Fruit fly (Drosophila melanogaster) whole organism, embryonic: Measurements from ENCODE around the gene klar.

Experiments
- Atf6 ChIP-seq: fragments of 200-800 bp; sonication (Bioruptor generic); IDR thresholded peaks from 2 replicates; pipeline ENCODE4 v1.3.6; 2022; ENCODE audit warnings: missing biosample characterization, missing genetic modification characterization
- B-H1 ChIP-seq: fragments of 200-800 bp; sonication (Bioruptor generic); IDR thresholded peaks from 3 replicates; pipeline ENCODE4 v1.3.6; 2022; ENCODE audit warnings: missing biosample characterization, missing genetic modification characterization
- Bgb ChIP-seq: fragments of 200-800 bp; sonication (Bioruptor generic); IDR thresholded peaks from 2 replicates; pipeline ENCODE4 v1.3.6; 2022; ENCODE audit warnings: missing biosample characterization, missing genetic modification characterization; ENCODE audit not compliant: partially characterized antibody
- Blimp-1 ChIP-seq: fragments of 200-800 bp; sonication (Bioruptor generic); optimal IDR thresholded peaks from 3 replicates; lab custom pipeline; 2018; ENCODE audit warnings: missing biosample characterization, missing genetic modification characterization, mild to moderate bottlenecking, moderate library complexity, missing genetic modification reagents
- CG10274 ChIP-seq: fragments of 200-800 bp; sonication (Bioruptor generic); optimal IDR thresholded peaks from 3 replicates; lab custom pipeline; 2017; ENCODE audit warnings: missing biosample characterization, mild to moderate bottlenecking, missing genetic modification characterization
- CG11398 ChIP-seq: fragments of 200-800 bp; sonication (Bioruptor generic); optimal IDR thresholded peaks from 2 replicates; lab custom pipeline; 2016; ENCODE audit warnings: missing biosample characterization, missing genetic modification characterization
- CG12236 ChIP-seq: fragments of 200-800 bp; sonication (Bioruptor generic); optimal IDR thresholded peaks from 2 replicates; lab custom pipeline; 2016; ENCODE audit warnings: missing biosample characterization, missing genetic modification characterization
- CG1233 ChIP-seq: fragments of 200-800 bp; sonication (Bioruptor generic); optimal IDR thresholded peaks from 4 replicates; lab custom pipeline; 2018; ENCODE audit warnings: missing biosample characterization, mild to moderate bottlenecking, missing genetic modification characterization
- CG12659 ChIP-seq: fragments of 200-800 bp; sonication (Bioruptor generic); optimal IDR thresholded peaks from 3 replicates; lab custom pipeline; 2017; ENCODE audit warnings: mild to moderate bottlenecking, missing biosample characterization, missing genetic modification reagents, missing genetic modification characterization
- CG13775 ChIP-seq: fragments of 200-800 bp; sonication (Bioruptor generic); optimal IDR thresholded peaks from 3 replicates; lab custom pipeline; 2017; ENCODE audit warnings: missing biosample characterization, mild to moderate bottlenecking, missing genetic modification characterization
- CG14050 ChIP-seq: fragments of 200-800 bp; sonication (Bioruptor generic); IDR thresholded peaks from 3 replicates; pipeline ENCODE4 v1.3.6; 2022; ENCODE audit warnings: missing biosample characterization, missing genetic modification characterization
- CG16779 ChIP-seq: fragments of 200-800 bp; sonication (Bioruptor generic); IDR thresholded peaks from 2 replicates; pipeline ENCODE4 v1.3.6; 2022; ENCODE audit warnings: missing biosample characterization, missing genetic modification characterization
- CG16813 ChIP-seq: fragments of 200-800 bp; sonication (Bioruptor generic); IDR thresholded peaks from 3 replicates; pipeline ENCODE4 v1.3.6; 2022; ENCODE audit warnings: missing biosample characterization, missing genetic modification characterization; ENCODE audit not compliant: partially characterized antibody
- CG17186 ChIP-seq: fragments of 200-800 bp; sonication (Bioruptor generic); optimal IDR thresholded peaks from 3 replicates; lab custom pipeline; 2017; ENCODE audit warnings: missing biosample characterization, missing genetic modification reagents, missing genetic modification characterization
- CG17829 ChIP-seq: fragments of 200-800 bp; optimal IDR thresholded peaks from 2 replicates; lab custom pipeline; 2019; ENCODE audit warnings: missing biosample characterization, mild to moderate bottlenecking, missing genetic modification characterization, moderate library complexity
- CG33213 ChIP-seq: fragments of 200-800 bp; sonication (Bioruptor generic); optimal IDR thresholded peaks from 3 replicates; lab custom pipeline; 2016; ENCODE audit warnings: missing biosample characterization, missing genetic modification characterization
- CG6689 ChIP-seq: fragments of 200-800 bp; sonication (Bioruptor generic); IDR thresholded peaks from 2 replicates; pipeline ENCODE4 v1.3.6; 2022; ENCODE audit warnings: missing biosample characterization, missing genetic modification characterization
- CG6813 ChIP-seq: fragments of 200-800 bp; sonication (Bioruptor generic); optimal IDR thresholded peaks from 2 replicates; lab custom pipeline; 2017; ENCODE audit warnings: missing biosample characterization, missing genetic modification characterization, mild to moderate bottlenecking, moderate library complexity, missing genetic modification reagents
- CG9876 ChIP-seq: fragments of 200-800 bp; sonication (Bioruptor generic); optimal IDR thresholded peaks from 2 replicates; lab custom pipeline; 2016; ENCODE audit warnings: missing biosample characterization, missing genetic modification characterization
- CG9932 ChIP-seq: fragments of 200-800 bp; sonication (Bioruptor generic); IDR thresholded peaks from 2 replicates; pipeline ENCODE4 v1.3.6; 2022; ENCODE audit warnings: missing biosample characterization, missing genetic modification characterization
- CTCF ChIP-seq: fragments of 200-800 bp; sonication (Bioruptor generic); optimal IDR thresholded peaks from 2 replicates; lab custom pipeline; 2017; ENCODE audit warnings: missing biosample characterization, mild to moderate bottlenecking, missing genetic modification characterization, moderate library complexity
- CoRest ChIP-seq: fragments of 200-800 bp; sonication (Bioruptor generic); optimal IDR thresholded peaks from 3 replicates; lab custom pipeline; 2018; ENCODE audit warnings: missing biosample characterization, mild to moderate bottlenecking, missing genetic modification characterization, moderate library complexity
- Dad ChIP-seq: fragments of 200-800 bp; sonication (Bioruptor generic); optimal IDR thresholded peaks from 3 replicates; lab custom pipeline; 2016; ENCODE audit warnings: missing biosample characterization, missing genetic modification characterization
- Drgx ChIP-seq: fragments of 200-800 bp; sonication (Bioruptor generic); IDR thresholded peaks from 2 replicates; pipeline ENCODE4 v1.3.6; 2022; ENCODE audit warnings: missing biosample characterization, missing genetic modification characterization
- E2f2 ChIP-seq: fragments of 200-800 bp; sonication (Bioruptor generic); IDR thresholded peaks from 2 replicates; pipeline ENCODE4 v1.3.6; 2022; ENCODE audit warnings: missing biosample characterization, missing genetic modification characterization
- Eip74EF ChIP-seq, 2 experiments: fragments of 200-800 bp in 1 of 2; fragments of >200 bp in 1 of 2; sonication (Bioruptor generic) in 1 of 2; optimal IDR thresholded peaks; 2 replicates each; lab custom pipeline; 2017 to 2019; ENCODE audit warnings: missing biosample characterization in 2 of 2, missing genetic modification characterization in 2 of 2, mild to moderate bottlenecking in 1 of 2, moderate library complexity in 1 of 2
- Fer1 ChIP-seq: fragments of 200-800 bp; sonication (Bioruptor generic); optimal IDR thresholded peaks from 2 replicates; lab custom pipeline; 2017; ENCODE audit warnings: missing biosample characterization, mild to moderate bottlenecking, missing genetic modification characterization
- HLH3B ChIP-seq: fragments of 200-800 bp; sonication (Bioruptor generic); IDR thresholded peaks from 2 replicates; pipeline ENCODE4 v1.3.6; 2022; ENCODE audit warnings: missing biosample characterization, missing genetic modification characterization
- Pdp1 ChIP-seq, 2 experiments: fragments of 200-800 bp; sonication (Bioruptor generic); optimal IDR thresholded peaks; 3 replicates each; lab custom pipeline; 2016; ENCODE audit warnings: missing biosample characterization in 2 of 2, missing genetic modification characterization in 2 of 2, mild to moderate bottlenecking in 1 of 2, moderate library complexity in 1 of 2
- Ptx1 ChIP-seq: fragments of 200-800 bp; sonication (Bioruptor generic); IDR thresholded peaks from 2 replicates; pipeline ENCODE4 v1.3.6; 2022; ENCODE audit warnings: missing biosample characterization, missing genetic modification characterization
- Rfx ChIP-seq: fragments of 200-800 bp; sonication (Bioruptor generic); IDR thresholded peaks from 2 replicates; pipeline ENCODE4 v1.3.6; 2022; ENCODE audit warnings: missing biosample characterization, missing genetic modification characterization
- abd-A ChIP-seq: fragments of 200-800 bp; sonication (Bioruptor generic); optimal IDR thresholded peaks from 3 replicates; lab custom pipeline; 2019; ENCODE audit warnings: missing biosample characterization, mild to moderate bottlenecking, missing genetic modification characterization, moderate library complexity
- aop ChIP-seq: fragments of 200-800 bp; sonication (Bioruptor generic); IDR thresholded peaks from 2 replicates; pipeline ENCODE4 v1.3.6; 2022; ENCODE audit warnings: missing biosample characterization, missing genetic modification characterization
- ash1 ChIP-seq: fragments of 200-800 bp; sonication (Bioruptor generic); optimal IDR thresholded peaks from 2 replicates; lab custom pipeline; 2018; ENCODE audit warnings: missing biosample characterization, mild to moderate bottlenecking, missing genetic modification characterization
- chm ChIP-seq: fragments of 200-800 bp; sonication (Bioruptor generic); IDR thresholded peaks from 2 replicates; pipeline ENCODE4 v1.3.6; 2022; ENCODE audit warnings: missing biosample characterization, missing genetic modification characterization
- crol ChIP-seq: fragments of 200-800 bp; sonication (Bioruptor generic); IDR thresholded peaks from 2 replicates; pipeline ENCODE4 v1.3.6; 2022; ENCODE audit warnings: missing biosample characterization, missing genetic modification characterization
- esg ChIP-seq: fragments of 200-800 bp; sonication (Bioruptor generic); conservative IDR thresholded peaks from 2 replicates; pipeline ENCODE4 v1.3.6; 2022; ENCODE audit warnings: missing biosample characterization, missing genetic modification characterization
- ewg ChIP-seq: fragments of 200-800 bp; sonication (Bioruptor generic); optimal IDR thresholded peaks from 3 replicates; lab custom pipeline; 2017; ENCODE audit warnings: mild to moderate bottlenecking, missing biosample characterization, missing genetic modification reagents, missing genetic modification characterization
- hkb ChIP-seq, 2 experiments: fragments of 200-800 bp in 1 of 2; fragments of >200 bp in 1 of 2; sonication (Bioruptor generic) in 1 of 2; IDR thresholded peaks in 1 of 2; optimal IDR thresholded peaks in 1 of 2; 2 replicates each; pipeline versions ENCODE4 v1.3.6 to Lab custom; 2017 to 2022; ENCODE audit warnings: missing biosample characterization in 1 of 2, missing genetic modification characterization in 1 of 2
- kah ChIP-seq: fragments of 200-800 bp; sonication (Bioruptor generic); optimal IDR thresholded peaks from 2 replicates; lab custom pipeline; 2018; ENCODE audit warnings: missing biosample characterization, mild to moderate bottlenecking, missing genetic modification characterization
- kni ChIP-seq: fragments of 200-800 bp; sonication (Bioruptor generic); optimal IDR thresholded peaks from 3 replicates; lab custom pipeline; 2017; ENCODE audit warnings: mild to moderate bottlenecking, missing biosample characterization, missing genetic modification reagents, missing genetic modification characterization
- otp ChIP-seq: fragments of 200-800 bp; sonication (Bioruptor generic); IDR thresholded peaks from 3 replicates; pipeline ENCODE4, ENCODE4 v1.3.6; 2022; ENCODE audit warnings: missing biosample characterization, missing genetic modification characterization
- pfk ChIP-seq: fragments of 200-800 bp; sonication (Bioruptor generic); optimal IDR thresholded peaks from 2 replicates; lab custom pipeline; 2018; ENCODE audit warnings: missing biosample characterization, mild to moderate bottlenecking, missing genetic modification characterization, moderate library complexity
- run ChIP-seq: fragments of 200-800 bp; sonication (Bioruptor generic); optimal IDR thresholded peaks from 3 replicates; lab custom pipeline; 2018; ENCODE audit warnings: missing biosample characterization, mild to moderate bottlenecking, missing genetic modification characterization
- sd ChIP-seq: fragments of 200-800 bp; sonication (Bioruptor generic); optimal IDR thresholded peaks from 3 replicates; lab custom pipeline; 2018; ENCODE audit warnings: missing biosample characterization, mild to moderate bottlenecking, missing genetic modification characterization, moderate library complexity
- slou ChIP-seq: fragments of 200-800 bp; sonication (Bioruptor generic); optimal IDR thresholded peaks from 3 replicates; lab custom pipeline; 2016; ENCODE audit warnings: missing biosample characterization, missing genetic modification characterization
- sna ChIP-seq: fragments of 200-800 bp; sonication (Bioruptor generic); IDR thresholded peaks from 2 replicates; pipeline ENCODE4 v1.3.6; 2022; ENCODE audit warnings: missing biosample characterization, missing genetic modification characterization; ENCODE audit not compliant: partially characterized antibody
- so ChIP-seq: fragments of 200-800 bp; sonication (Bioruptor generic); IDR thresholded peaks from 3 replicates; pipeline ENCODE4 v1.3.6; 2022; ENCODE audit warnings: missing biosample characterization, missing genetic modification characterization
- sqz ChIP-seq: fragments of 200-800 bp; sonication (Bioruptor generic); optimal IDR thresholded peaks from 3 replicates; lab custom pipeline; 2018; ENCODE audit warnings: missing biosample characterization, mild to moderate bottlenecking, missing genetic modification characterization
- wdn ChIP-seq: fragments of 200-800 bp; sonication (Bioruptor generic); IDR thresholded peaks from 2 replicates; pipeline ENCODE4 v1.3.6; 2022; ENCODE audit warnings: missing biosample characterization, missing genetic modification characterization

Gene klar

DNA sequence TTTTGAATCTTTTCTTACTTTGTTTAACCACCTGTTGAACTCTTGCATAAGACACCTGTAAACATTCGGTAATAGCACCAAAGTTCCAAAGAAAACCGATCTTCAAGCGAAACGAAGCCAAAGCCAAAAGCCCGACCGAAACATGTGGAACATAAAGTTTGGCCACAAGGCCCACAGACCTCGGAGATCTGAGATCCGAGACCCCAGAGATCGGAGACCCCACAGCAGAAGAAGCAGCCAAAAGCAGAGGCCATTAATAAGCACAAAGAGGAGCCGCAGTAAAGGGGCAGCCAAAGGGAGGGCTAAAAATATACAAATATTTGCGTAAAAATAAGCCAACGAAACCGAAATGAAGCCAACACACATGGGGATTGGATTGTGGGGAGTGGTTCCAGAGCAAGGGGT, 29.6 kb downstream of the klar start (continued):
- TF ChIP-seq pfk (GFP tag; lab: Kevin White, UChicago) (no peak), HLH3B (GFP tag; lab: Robert Waterston, UW) (no peak), Blimp-1 (peak; percentile 75), aop (no peak), sna (GFP tag; lab: Robert Waterston, UW) (no peak), Dad (GFP tag; lab: Kevin White, UChicago) (no peak), chm (peak; percentile 45; the same call in 1 of the 2 replicates), Atf6 (GFP tag; lab: Robert Waterston, UW) (0 out of 2 replicates have a peak, but pooled peaks have one; percentile 31), crol (GFP tag; lab: Robert Waterston, UW) (peak; percentile 47), wdn (GFP tag; lab: Robert Waterston, UW) (no peak), CG10274 (GFP tag; lab: Kevin White, UChicago) (no peak), Rfx (GFP tag; lab: Robert Waterston, UW) (peak; percentile 39; the same call in 1 of the 2 replicates), CG6813 (GFP tag; lab: Kevin White, UChicago) (no peak), CG13775 (GFP tag; lab: Kevin White, UChicago) (no peak), CG12659 (GFP tag; lab: Kevin White, UChicago) (no peak), slou (no peak), otp (peak; percentile 60; the same call in 2 of the 3 replicates), Drgx (GFP tag; lab: Robert Waterston, UW) (no peak), Ptx1 (GFP tag; lab: Robert Waterston, UW) (no peak), abd-A (tag; lab: Kevin White, UChicago) (peak; percentile 52), CG33213 (GFP tag; lab: Kevin White, UChicago) (no peak), kah (GFP tag; lab: Kevin White, UChicago) (peak; percentile 72), sqz (GFP tag; lab: Kevin White, UChicago) (no peak), so (GFP tag; lab: Robert Waterston, UW) (0 out of 3 replicates have a peak, but pooled peaks have one; percentile 34), ash1 (no peak), CG12236 (GFP tag; lab: Kevin White, UChicago) (no peak), CG17186 (GFP tag; lab: Kevin White, UChicago) (no peak), CG6689 (GFP tag; lab: Robert Waterston, UW) (no peak), CG14050 (GFP tag; lab: Robert Waterston, UW) (no peak), run (tag; lab: Kevin White, UChicago) (peak; percentile 43), CG16779 (GFP tag; lab: Robert Waterston, UW) (0 out of 2 replicates have a peak, but pooled peaks have one; percentile 6), CG11398 (GFP tag; lab: Kevin White, UChicago) (no peak), esg (GFP tag; lab: Robert Waterston, UW) (no peak), B-H1 (GFP tag; lab: Robert Waterston, UW) (no peak), CG16813 (GFP tag; lab: Robert Waterston, UW) (no peak), ewg (GFP tag; lab: Kevin White, UChicago) (no peak), sd (tag; lab: Kevin White, UChicago) (peak; percentile 85), CG17829 (tag; lab: Kevin White, UChicago) (no peak), Fer1 (GFP tag; lab: Kevin White, UChicago) (peak; percentile 29), Bgb (GFP tag; lab: Robert Waterston, UW) (no peak), E2f2 (GFP tag; lab: Robert Waterston, UW) (no peak; the same call in 1 of the 2 replicates), Eip74EF (GFP tag; optimal IDR thresholded peaks at IDR 0.05; lab: Kevin White, UChicago) (no peak), CG1233 (no peak), Pdp1 (GFP tag; optimal IDR thresholded peaks at IDR 0.05; lab: Kevin White, UChicago) (peak in 1 of 2 experiments; percentile 88), CoRest (tag; lab: Kevin White, UChicago) (peak; percentile 2), CTCF (no peak), CG9932 (GFP tag; lab: Robert Waterston, UW) (peak; percentile 33; the same call in 1 of the 2 replicates), CG9876 (no peak), kni (peak; percentile 59), hkb (optimal IDR thresholded peaks at IDR 0.05; lab: Kevin White, UChicago) (no peak), hkb (GFP tag; IDR thresholded peaks at IDR 0.05; lab: Robert Waterston, UW) (peak; percentile 13; the same call in 1 of the 2 replicates)
